Worm (Caenorhabditis elegans): ENCODE measurements around the gene mrp-7.

ce11 chrV:19674543-19674942, at the start of gene mrp-7:
- TF ChIP-seq aly-2 (tag; optimal IDR thresholded peaks at IDR 0.05) (no peak), ceh-82 (tag; optimal IDR thresholded peaks at IDR 0.05) (no peak), hlh-4 (tag; optimal IDR thresholded peaks at IDR 0.05) (no peak), zag-1 (tag; optimal IDR thresholded peaks at IDR 0.05) (no peak), egl-27 (tag; optimal IDR thresholded peaks at IDR 0.05) (no peak), C34B4.2 (tag; optimal IDR thresholded peaks at IDR 0.05) (no peak), tbx-2 (tag; optimal IDR thresholded peaks at IDR 0.05) (no peak), zip-4 (GFP tag; optimal IDR thresholded peaks at IDR 0.05) (no peak), fkh-10 (GFP tag; optimal IDR thresholded peaks at IDR 0.05) (no peak), lin-15B (tag; optimal IDR thresholded peaks at IDR 0.05) (no peak), C04F5.9 (tag; optimal IDR thresholded peaks at IDR 0.05) (no peak)
